Fruit fly (Drosophila melanogaster): Measurements from ENCODE around the gene bip1.

Gene bip1

DNA sequence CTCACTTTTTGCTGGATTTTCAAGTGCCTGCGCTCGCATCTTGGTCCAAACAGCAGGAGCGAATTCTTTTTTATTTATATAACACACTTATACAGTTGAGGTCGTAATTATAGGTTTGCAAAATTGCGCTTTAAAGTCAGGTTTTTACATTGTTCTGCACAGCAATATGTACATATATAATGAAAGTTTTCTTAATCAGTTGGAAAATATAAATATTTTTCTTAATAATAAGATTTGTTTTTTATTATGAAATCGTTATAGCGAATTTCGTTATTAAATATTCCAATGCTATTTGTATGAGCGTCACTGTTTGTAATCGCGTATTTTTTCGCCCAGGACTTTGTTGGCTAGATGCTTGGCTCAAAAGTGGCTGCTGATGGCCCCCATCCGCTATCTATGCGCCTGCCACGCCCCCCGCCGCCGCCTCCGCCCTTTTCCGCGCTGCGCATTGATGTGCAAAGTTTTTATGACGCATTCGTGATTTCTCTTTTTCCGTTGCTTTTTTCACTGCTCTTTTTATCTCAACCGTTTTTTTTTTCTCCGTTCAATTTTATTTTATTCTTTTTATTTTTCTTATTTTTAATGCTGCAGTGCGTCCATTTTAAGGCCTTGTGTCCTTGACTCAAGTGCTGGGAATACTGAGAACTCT lies 30.7 kb downstream of the bip1 start (continued):
- no peak for TF ChIP-seq gt (GFP tag; IDR thresholded peaks at IDR 0.05)
- TF ChIP-seq nom (GFP tag; optimal IDR thresholded peaks at IDR 0.05): peak; percentile 81
- peak; percentile 10 for TF ChIP-seq unpg (GFP tag; optimal IDR thresholded peaks at IDR 0.05)
- TF ChIP-seq sens (GFP tag): peak; percentile 22
- no peak for TF ChIP-seq CG9876 (GFP tag; optimal IDR thresholded peaks at IDR 0.05)
- TF ChIP-seq Hmr (GFP tag; optimal IDR thresholded peaks at IDR 0.05): peak; percentile 2
- 0 out of 2 replicates have a peak, but pooled peaks have one; percentile 12 for TF ChIP-seq CG31441 (GFP tag; IDR thresholded peaks at IDR 0.05)
- no peak for TF ChIP-seq jing (GFP tag; optimal IDR thresholded peaks at IDR 0.05)
- TF ChIP-seq CG1024 (GFP tag; IDR thresholded peaks at IDR 0.05): no peak
- TF ChIP-seq CG17328 (GFP tag; IDR thresholded peaks at IDR 0.05): no peak
- no peak for TF ChIP-seq CG9437 (GFP tag; optimal IDR thresholded peaks at IDR 0.05)
- TF ChIP-seq CG17912 (GFP tag; optimal IDR thresholded peaks at IDR 0.05): no peak
- no peak for TF ChIP-seq CG14710 (tag; optimal IDR thresholded peaks at IDR 0.05)
- TF ChIP-seq gro (GFP tag; optimal IDR thresholded peaks at IDR 0.05): no peak
- TF ChIP-seq Meics (GFP tag; optimal IDR thresholded peaks at IDR 0.05): peak; percentile 12
- no peak for TF ChIP-seq zfh1 (GFP tag; IDR thresholded peaks at IDR 0.05)
- peak in 1 of 2 experiments; percentile 43 for TF ChIP-seq bsh (GFP tag; optimal IDR thresholded peaks at IDR 0.05)

DNA sequence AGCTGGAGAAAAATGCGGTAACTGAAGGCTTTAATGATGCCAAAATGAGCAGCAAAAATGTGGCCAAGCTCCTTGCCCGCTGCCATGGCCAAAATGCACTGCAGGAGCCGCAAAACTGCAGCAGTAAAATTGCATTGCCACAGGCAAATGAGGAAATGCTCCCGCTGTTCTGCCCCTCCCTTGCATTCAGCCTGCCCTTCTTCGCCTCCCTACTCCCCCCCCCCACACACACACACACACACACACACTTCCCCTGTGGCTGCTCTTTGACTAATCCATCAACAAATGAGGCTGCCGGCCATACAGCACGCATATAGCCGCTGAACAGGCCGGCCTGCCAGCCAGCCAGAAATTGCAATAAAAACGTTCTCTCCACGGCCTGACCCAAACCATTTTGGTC lies 31.3 kb downstream of the bip1 start:
- TF ChIP-seq lilli (GFP tag; optimal IDR thresholded peaks at IDR 0.05) (no peak), crol (GFP tag; IDR thresholded peaks at IDR 0.05) (peak; percentile 48; the same call in 1 of the 2 replicates), pum (GFP tag; optimal IDR thresholded peaks at IDR 0.05) (no peak), CG34376 (GFP tag; optimal IDR thresholded peaks at IDR 0.05) (no peak), CG32772 (GFP tag; IDR thresholded peaks at IDR 0.05) (0 out of 2 replicates have a peak, but pooled peaks have one; percentile 12), so (GFP tag; IDR thresholded peaks at IDR 0.05) (0 out of 3 replicates have a peak, but pooled peaks have one; percentile 18), Eip74EF (GFP tag; optimal IDR thresholded peaks at IDR 0.05) (no peak), sqz (GFP tag; optimal IDR thresholded peaks at IDR 0.05) (no peak), BEAF-32 (GFP tag; optimal IDR thresholded peaks at IDR 0.05) (no peak), vfl (GFP tag; optimal IDR thresholded peaks at IDR 0.05) (no peak), trh (GFP tag; optimal IDR thresholded peaks at IDR 0.05) (no peak), ase (GFP tag; IDR thresholded peaks at IDR 0.05) (no peak), dati (GFP tag; IDR thresholded peaks at IDR 0.05) (no peak), CG11723 (GFP tag; optimal IDR thresholded peaks at IDR 0.05) (no peak)

DNA sequence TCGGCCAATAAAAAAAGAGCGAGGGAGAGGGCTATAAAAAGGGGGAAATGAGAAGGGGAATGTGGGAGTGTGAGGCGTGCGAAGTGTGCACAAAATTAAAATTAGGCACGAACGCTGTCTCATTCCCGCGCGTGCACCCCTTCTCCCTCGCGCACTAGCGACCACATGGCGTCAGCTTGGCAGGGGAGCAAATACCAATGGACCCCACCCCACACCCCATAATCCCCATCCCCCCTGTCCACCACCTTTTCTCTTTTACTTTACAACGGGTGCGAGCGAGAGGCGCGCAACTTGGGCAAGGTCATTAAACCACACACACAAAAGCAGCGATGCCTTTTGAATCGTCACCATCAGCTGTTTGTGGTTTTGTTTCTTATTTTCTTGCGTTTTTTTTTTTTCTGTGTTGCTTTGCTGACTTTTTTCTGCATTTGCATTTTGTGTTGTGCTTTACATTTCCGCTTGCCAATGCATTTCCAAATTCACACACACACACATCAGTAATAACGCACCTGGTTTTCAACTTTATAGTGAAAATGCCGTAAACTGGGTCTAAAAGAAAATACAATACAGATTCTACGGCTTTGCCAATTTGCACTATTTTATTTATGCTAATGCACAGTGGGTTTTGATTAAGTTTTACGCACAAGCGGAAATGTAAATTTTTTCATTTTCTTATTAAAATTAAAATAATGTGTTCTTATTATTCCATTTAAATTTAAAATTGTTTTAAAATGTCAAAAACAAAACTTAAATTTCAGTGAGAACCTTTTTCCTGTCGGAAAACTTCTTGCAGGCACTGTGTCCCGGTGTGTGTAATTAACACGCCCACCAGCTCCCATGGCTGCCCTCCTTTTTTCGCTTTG lies 34.0 kb downstream of the bip1 start:
- no peak for TF ChIP-seq org-1 (GFP tag; optimal IDR thresholded peaks at IDR 0.05)
- TF ChIP-seq Tbp (GFP tag; optimal IDR thresholded peaks at IDR 0.05): no peak
- peak; percentile 75 for TF ChIP-seq Aef1 (GFP tag; IDR thresholded peaks at IDR 0.05)
- no peak for TF ChIP-seq sim (GFP tag; IDR thresholded peaks at IDR 0.05)
- TF ChIP-seq Vsx1 (GFP tag; optimal IDR thresholded peaks at IDR 0.05): no peak
- peak; percentile 24 for TF ChIP-seq CG17829 (tag; optimal IDR thresholded peaks at IDR 0.05)
- TF ChIP-seq HLH54F (GFP tag; optimal IDR thresholded peaks at IDR 0.05): no peak
- TF ChIP-seq sc (optimal IDR thresholded peaks at IDR 0.05): no peak
- TF ChIP-seq sc (GFP tag; optimal IDR thresholded peaks at IDR 0.05): no peak
- TF ChIP-seq CG3995 (GFP tag; optimal IDR thresholded peaks at IDR 0.05): no peak
- TF ChIP-seq gt (GFP tag; IDR thresholded peaks at IDR 0.05): no peak
- peak; percentile 41 for TF ChIP-seq CoRest (tag; optimal IDR thresholded peaks at IDR 0.05)
- no peak for TF ChIP-seq CG8089 (GFP tag; optimal IDR thresholded peaks at IDR 0.05)
- TF ChIP-seq MESR4 (GFP tag; optimal IDR thresholded peaks at IDR 0.05): no peak
- no peak for TF ChIP-seq BEAF-32 (GFP tag; optimal IDR thresholded peaks at IDR 0.05)
- TF ChIP-seq CG7839 (tag; optimal IDR thresholded peaks at IDR 0.05): peak; percentile 56
- TF ChIP-seq lov (optimal IDR thresholded peaks at IDR 0.05): no peak
- 0 out of 3 replicates have a peak, but pooled peaks have one; percentile 49 for TF ChIP-seq lov (GFP tag; IDR thresholded peaks at IDR 0.05)
- no peak for TF ChIP-seq MBD-R2 (GFP tag; IDR thresholded peaks at IDR 0.05)
